Fruit fly (Drosophila melanogaster): ENCODE data around the gene Tmtc1.
A peak's percentile ranks its signal among the peaks of the same experiment; 100 is the strongest.

Tmtc1 gene

dm6 chr2L:2765659-2766373 lies 88.3 kb downstream of the Tmtc1 start, which contains the start of the genes Snx21 and aph-1 (continued):
- TF ChIP-seq psq (GFP tag; optimal IDR thresholded peaks at IDR 0.05) (peak; percentile 77), sisA (GFP tag; IDR thresholded peaks at IDR 0.05) (peak; percentile 89), peb (GFP tag; IDR thresholded peaks at IDR 0.05) (peak; percentile 81), CG7987 (GFP tag; optimal IDR thresholded peaks at IDR 0.05) (peak; percentile 67), p53 (GFP tag; optimal IDR thresholded peaks at IDR 0.05) (peak; percentile 77), knrl (GFP tag; IDR thresholded peaks at IDR 0.05; ENCODE audit: partially characterized antibody) (no peak), CG8388 (GFP tag; optimal IDR thresholded peaks at IDR 0.05) (peak; percentile 90), CG2875 (GFP tag; optimal IDR thresholded peaks at IDR 0.05) (peak; percentile 81), tll (GFP tag; optimal IDR thresholded peaks at IDR 0.05) (peak in 1 of 2 experiments; percentile 64), pum (GFP tag; optimal IDR thresholded peaks at IDR 0.05) (peak; percentile 92), CG11560 (tag; IDR thresholded peaks at IDR 0.05) (peak; percentile 81; the same call in 2 of the 3 replicates), Camta (GFP tag; optimal IDR thresholded peaks at IDR 0.05) (peak; percentile 81), Fer1 (GFP tag; optimal IDR thresholded peaks at IDR 0.05) (peak; percentile 93), lov (optimal IDR thresholded peaks at IDR 0.05) (no peak), lov (GFP tag; IDR thresholded peaks at IDR 0.05) (0 out of 3 replicates have a peak, but pooled peaks have one; percentile 56), bsh (GFP tag; optimal IDR thresholded peaks at IDR 0.05) (peak; percentile 64 to 93), CG17802 (tag; optimal IDR thresholded peaks at IDR 0.05) (peak; percentile 63), rib (GFP tag; IDR thresholded peaks at IDR 0.05) (peak; percentile 69), CG13894 (tag; optimal IDR thresholded peaks at IDR 0.05) (peak; percentile 92), pzg (GFP tag; optimal IDR thresholded peaks at IDR 0.05) (peak; percentile 56), CG11696 (GFP tag; IDR thresholded peaks at IDR 0.05) (no peak; the same call in 1 of the 2 replicates), CHES-1-like (GFP tag; optimal IDR thresholded peaks at IDR 0.05) (peak; percentile 88), unc-4 (GFP tag; IDR thresholded peaks at IDR 0.05; ENCODE audit: partially characterized antibody) (no peak), sr (GFP tag; IDR thresholded peaks at IDR 0.05) (peak; percentile 48; the same call in 1 of the 3 replicates), Neu2 (GFP tag; optimal IDR thresholded peaks at IDR 0.05; ENCODE audit: borderline replicate concordance) (peak; percentile 71), CG3163 (GFP tag; optimal IDR thresholded peaks at IDR 0.05) (peak; percentile 69), CG2120 (GFP tag; optimal IDR thresholded peaks at IDR 0.05) (peak; percentile 94), Trl (optimal IDR thresholded peaks at IDR 0.05) (no peak), Trl (GFP tag; optimal IDR thresholded peaks at IDR 0.05) (peak; percentile 93), Jarid2 (GFP tag; optimal IDR thresholded peaks at IDR 0.05) (peak; percentile 63), bigmax (GFP tag; optimal IDR thresholded peaks at IDR 0.05) (no peak), Gug (GFP tag; IDR thresholded peaks at IDR 0.05) (peak; percentile 94), ind (GFP tag; optimal IDR thresholded peaks at IDR 0.05) (peak; percentile 93), CG17328 (GFP tag; IDR thresholded peaks at IDR 0.05) (peak; percentile 85), fd64A (GFP tag; optimal IDR thresholded peaks at IDR 0.05) (peak; percentile 42), pb (GFP tag; optimal IDR thresholded peaks at IDR 0.05) (peak; percentile 74), CG30403 (GFP tag; optimal IDR thresholded peaks at IDR 0.05) (peak; percentile 95), Mrtf (GFP tag; IDR thresholded peaks at IDR 0.05) (peak; percentile 77), CG4854 (GFP tag; optimal IDR thresholded peaks at IDR 0.05) (peak; percentile 72), twi (tag; optimal IDR thresholded peaks at IDR 0.05) (peak; percentile 86), chif (GFP tag; optimal IDR thresholded peaks at IDR 0.05) (peak; percentile 76 to 91), CG15073 (GFP tag; optimal IDR thresholded peaks at IDR 0.05) (peak; percentile 64), Mes4 (GFP tag; optimal IDR thresholded peaks at IDR 0.05) (peak; percentile 77), pita (GFP tag; optimal IDR thresholded peaks at IDR 0.05) (no peak), cas (GFP tag; IDR thresholded peaks at IDR 0.05) (peak; percentile 59; the same call in 1 of the 2 replicates), CG12769 (tag; optimal IDR thresholded peaks at IDR 0.05) (peak; percentile 78), Hr39 (optimal IDR thresholded peaks at IDR 0.05) (no peak), ERR (GFP tag; optimal IDR thresholded peaks at IDR 0.05) (peak; percentile 70), dysf (GFP tag; IDR thresholded peaks at IDR 0.05) (peak; percentile 94), CG10959 (GFP tag; IDR thresholded peaks at IDR 0.05) (peak; percentile 81)
